Fruit fly (Drosophila melanogaster) whole organism, embryonic: Measurements from ENCODE around the gene PIG-C.

Experiments
- B-H1 ChIP-seq: fragments of 200-800 bp; sonication (Bioruptor generic); IDR thresholded peaks from 3 replicates; pipeline ENCODE4 v1.3.6; 2022; ENCODE audit warnings: missing biosample characterization, missing genetic modification characterization
- Bteb2 ChIP-seq: fragments of 200-800 bp; sonication (Bioruptor generic); optimal IDR thresholded peaks from 2 replicates; lab custom pipeline; 2016; ENCODE audit warnings: missing biosample characterization, missing genetic modification characterization
- CG10147 ChIP-seq: fragments of 200-800 bp; sonication (Bioruptor generic); optimal IDR thresholded peaks from 2 replicates; lab custom pipeline; 2019; ENCODE audit warnings: missing biosample characterization, mild to moderate bottlenecking, missing genetic modification characterization, moderate library complexity
- CG10267 ChIP-seq: fragments of 200-800 bp; sonication (Bioruptor generic); optimal IDR thresholded peaks from 2 replicates; lab custom pipeline; 2018; ENCODE audit warnings: missing biosample characterization, mild to moderate bottlenecking, missing genetic modification characterization, moderate library complexity
- CG10431 ChIP-seq: fragments of 200-800 bp; sonication (Bioruptor generic); optimal IDR thresholded peaks from 3 replicates; lab custom pipeline; 2018; ENCODE audit warnings: missing biosample characterization, mild to moderate bottlenecking, missing genetic modification characterization
- CG10543 ChIP-seq: fragments of 200-800 bp; sonication (Bioruptor generic); optimal IDR thresholded peaks from 3 replicates; lab custom pipeline; 2017; ENCODE audit warnings: missing biosample characterization, mild to moderate bottlenecking, missing genetic modification characterization, moderate library complexity
- CG10654 ChIP-seq: fragments of 200-800 bp; sonication (Bioruptor generic); optimal IDR thresholded peaks from 2 replicates; lab custom pipeline; 2016; ENCODE audit warnings: missing biosample characterization, missing genetic modification characterization
- CG11085 ChIP-seq: fragments of 200-800 bp; sonication (Bioruptor generic); IDR thresholded peaks from 2 replicates; pipeline ENCODE4 v1.3.6; 2022; ENCODE audit warnings: missing biosample characterization, missing genetic modification characterization
- CG11504 ChIP-seq: fragments of 200-800 bp; sonication (Bioruptor generic); optimal IDR thresholded peaks from 3 replicates; lab custom pipeline; 2019; ENCODE audit warnings: missing biosample characterization, mild to moderate bottlenecking, missing genetic modification characterization, moderate library complexity
- CG11695 ChIP-seq: fragments of 200-800 bp; sonication (Bioruptor generic); IDR thresholded peaks from 3 replicates; pipeline ENCODE4 v1.3.6; 2022; ENCODE audit warnings: missing biosample characterization, missing genetic modification characterization
- CG12236 ChIP-seq: fragments of 200-800 bp; sonication (Bioruptor generic); optimal IDR thresholded peaks from 2 replicates; lab custom pipeline; 2016; ENCODE audit warnings: missing biosample characterization, missing genetic modification characterization
- CG12659 ChIP-seq: fragments of 200-800 bp; sonication (Bioruptor generic); optimal IDR thresholded peaks from 3 replicates; lab custom pipeline; 2017; ENCODE audit warnings: mild to moderate bottlenecking, missing biosample characterization, missing genetic modification reagents, missing genetic modification characterization
- CG13287 ChIP-seq: fragments of 200-800 bp; sonication (Bioruptor generic); IDR thresholded peaks from 2 replicates; pipeline ENCODE4 v1.3.6; 2022; ENCODE audit warnings: missing biosample characterization, missing genetic modification characterization; ENCODE audit not compliant: partially characterized antibody
- CG15269 ChIP-seq: fragments of 200-800 bp; sonication (Bioruptor generic); optimal IDR thresholded peaks from 2 replicates; lab custom pipeline; 2018; ENCODE audit warnings: missing biosample characterization, mild to moderate bottlenecking, missing genetic modification characterization, moderate library complexity
- CG1602 ChIP-seq: fragments of 200-800 bp; sonication (Bioruptor generic); optimal IDR thresholded peaks from 3 replicates; lab custom pipeline; 2016; ENCODE audit warnings: missing biosample characterization, missing genetic modification characterization
- CG1603 ChIP-seq: fragments of 200-800 bp; sonication (Bioruptor generic); optimal IDR thresholded peaks from 2 replicates; lab custom pipeline; 2019; ENCODE audit warnings: missing biosample characterization, mild to moderate bottlenecking, missing genetic modification characterization, moderate library complexity
- CG17802 ChIP-seq: fragments of 200-800 bp; sonication (Bioruptor generic); optimal IDR thresholded peaks from 2 replicates; lab custom pipeline; 2018; ENCODE audit warnings: missing biosample characterization, mild to moderate bottlenecking, missing genetic modification characterization, moderate library complexity
- CG2116 ChIP-seq: fragments of 200-800 bp; sonication (Bioruptor generic); optimal IDR thresholded peaks from 3 replicates; lab custom pipeline; 2018; ENCODE audit warnings: missing biosample characterization, mild to moderate bottlenecking, missing genetic modification characterization
- CG34422 ChIP-seq: fragments of 200-800 bp; sonication (Bioruptor generic); IDR thresholded peaks from 3 replicates; pipeline ENCODE4 v1.3.6; 2022; ENCODE audit warnings: missing biosample characterization, missing genetic modification characterization
- CG3847 ChIP-seq: fragments of 200-800 bp; sonication (Bioruptor generic); IDR thresholded peaks from 2 replicates; pipeline ENCODE4 v1.3.6; 2022; ENCODE audit warnings: missing biosample characterization, missing genetic modification characterization
- CG3995 ChIP-seq: fragments of 200-800 bp; sonication (Bioruptor generic); optimal IDR thresholded peaks from 3 replicates; lab custom pipeline; 2016; ENCODE audit warnings: missing biosample characterization, missing genetic modification characterization
- CG4617 ChIP-seq: fragments of 200-800 bp; sonication (Bioruptor generic); optimal IDR thresholded peaks from 3 replicates; lab custom pipeline; 2016; ENCODE audit warnings: missing biosample characterization, missing genetic modification characterization, borderline replicate concordance
- CG8924 ChIP-seq: fragments of 200-800 bp; optimal IDR thresholded peaks from 3 replicates; lab custom pipeline; 2019; ENCODE audit warnings: missing biosample characterization, mild to moderate bottlenecking, missing genetic modification characterization, moderate library complexity
- Ets97D ChIP-seq: fragments of 200-800 bp; sonication (Bioruptor generic); optimal IDR thresholded peaks from 3 replicates; lab custom pipeline; 2016; ENCODE audit warnings: missing biosample characterization, missing genetic modification characterization
- Hmr ChIP-seq: fragments of 200-800 bp; sonication (Bioruptor generic); optimal IDR thresholded peaks from 3 replicates; lab custom pipeline; 2017; ENCODE audit warnings: mild to moderate bottlenecking, missing biosample characterization, missing genetic modification reagents, missing genetic modification characterization
- Hmx ChIP-seq: fragments of 200-800 bp; sonication (Bioruptor generic); optimal IDR thresholded peaks from 2 replicates; lab custom pipeline; 2016; ENCODE audit warnings: missing biosample characterization, missing genetic modification characterization
- Kr ChIP-seq: fragments of 200-800 bp; sonication (Bioruptor generic); optimal IDR thresholded peaks from 2 replicates; lab custom pipeline; 2017; ENCODE audit warnings: missing biosample characterization, mild to moderate bottlenecking, missing genetic modification characterization
- NK7.1 ChIP-seq: fragments of 200-800 bp; sonication (Bioruptor generic); optimal IDR thresholded peaks from 3 replicates; lab custom pipeline; 2016; ENCODE audit warnings: missing biosample characterization, missing genetic modification characterization
- Sin3A ChIP-seq: fragments of >200 bp; optimal IDR thresholded peaks from 2 replicates; lab custom pipeline; 2018
- Usf ChIP-seq: fragments of 200-800 bp; sonication (Bioruptor generic); optimal IDR thresholded peaks from 2 replicates; lab custom pipeline; 2017; ENCODE audit warnings: missing genotype, missing biosample characterization, missing genetic modification characterization
- Xbp1 ChIP-seq: fragments of 200-800 bp; sonication (Bioruptor generic); optimal IDR thresholded peaks from 3 replicates; lab custom pipeline; 2016; ENCODE audit warnings: missing biosample characterization, mild to moderate bottlenecking, missing genetic modification characterization
- cato ChIP-seq: fragments of 200-800 bp; sonication (Bioruptor generic); optimal IDR thresholded peaks from 2 replicates; lab custom pipeline; 2016; ENCODE audit warnings: missing biosample characterization, missing genetic modification characterization, borderline replicate concordance
- cg ChIP-seq: fragments of 200-800 bp; sonication (Bioruptor generic); optimal IDR thresholded peaks from 3 replicates; lab custom pipeline; 2019; ENCODE audit warnings: missing biosample characterization, mild to moderate bottlenecking, missing genetic modification characterization, moderate library complexity
- chn ChIP-seq: fragments of 200-800 bp; sonication (Bioruptor generic); optimal IDR thresholded peaks from 2 replicates; lab custom pipeline; 2016; ENCODE audit warnings: missing biosample characterization, missing genetic modification characterization
- ci ChIP-seq: fragments of 200-800 bp; sonication (Bioruptor generic); IDR thresholded peaks from 3 replicates; pipeline ENCODE4 v1.3.6; 2022; ENCODE audit warnings: missing biosample characterization, missing genetic modification characterization
- crc ChIP-seq: fragments of 200-800 bp; sonication (Bioruptor generic); optimal IDR thresholded peaks from 2 replicates; lab custom pipeline; 2016; ENCODE audit warnings: missing biosample characterization, missing genetic modification characterization
- dati ChIP-seq: fragments of 200-800 bp; sonication (Bioruptor generic); IDR thresholded peaks from 2 replicates; pipeline ENCODE4 v1.3.6; 2022; ENCODE audit warnings: missing biosample characterization, missing genetic modification characterization
- dm ChIP-seq: fragments of 200-800 bp; sonication (Bioruptor generic); optimal IDR thresholded peaks from 3 replicates; lab custom pipeline; 2016; ENCODE audit warnings: missing biosample characterization, missing genetic modification characterization
- gce ChIP-seq: fragments of 200-800 bp; sonication (Bioruptor generic); IDR thresholded peaks from 3 replicates; pipeline ENCODE4 v1.3.6; 2022; ENCODE audit warnings: missing biosample characterization, missing genetic modification characterization
- gfzf ChIP-seq: fragments of 200-800 bp; sonication (Bioruptor generic); optimal IDR thresholded peaks from 2 replicates; lab custom pipeline; 2016; ENCODE audit warnings: missing biosample characterization, mild to moderate bottlenecking, missing genetic modification characterization, moderate library complexity
- ind ChIP-seq: fragments of 200-800 bp; sonication (Bioruptor generic); optimal IDR thresholded peaks from 3 replicates; lab custom pipeline; 2016; ENCODE audit warnings: missing biosample characterization, missing genetic modification characterization
- lmd ChIP-seq: fragments of 200-800 bp; sonication (Bioruptor generic); IDR thresholded peaks from 2 replicates; pipeline ENCODE4 v1.3.6; 2022; ENCODE audit warnings: missing biosample characterization, missing genetic modification characterization
- row ChIP-seq: fragments of 200-800 bp; sonication (Bioruptor generic); IDR thresholded peaks from 3 replicates; pipeline ENCODE4 v1.3.6; 2022; ENCODE audit warnings: missing biosample characterization, missing genetic modification characterization
- seq ChIP-seq: fragments of 200-800 bp; sonication (Bioruptor generic); IDR thresholded peaks from 2 replicates; pipeline ENCODE4 v1.3.6; 2022; ENCODE audit warnings: missing biosample characterization, missing genetic modification characterization
- stwl ChIP-seq: fragments of 200-800 bp; sonication (Bioruptor generic); optimal IDR thresholded peaks from 3 replicates; lab custom pipeline; 2018; ENCODE audit warnings: missing biosample characterization, mild to moderate bottlenecking, missing genetic modification characterization, moderate library complexity
- tio ChIP-seq: fragments of 200-800 bp; sonication (Bioruptor generic); optimal IDR thresholded peaks from 2 replicates; lab custom pipeline; 2017; ENCODE audit warnings: missing biosample characterization, missing genetic modification characterization, inconsistent platforms
- trem ChIP-seq: fragments of 200-800 bp; optimal IDR thresholded peaks from 3 replicates; lab custom pipeline; 2019; ENCODE audit warnings: missing biosample characterization, mild to moderate bottlenecking, missing genetic modification characterization, moderate library complexity
- zfh1 ChIP-seq: fragments of 200-800 bp; sonication (Bioruptor generic); IDR thresholded peaks from 3 replicates; pipeline ENCODE4 v1.3.6; 2022; ENCODE audit warnings: missing biosample characterization, missing genetic modification characterization
- zfh2 ChIP-seq: fragments of 200-800 bp; sonication (Bioruptor generic); optimal IDR thresholded peaks from 2 replicates; lab custom pipeline; 2016; ENCODE audit warnings: missing biosample characterization, missing genetic modification characterization

The PIG-C gene

dm6 chr3L:3325925-3326903 lies 7.2 kb upstream of the PIG-C start, which contains the start of gene Gtpx (continued):
- TF ChIP-seq trem (tag; lab: Kevin White, UChicago) (peak; percentile 43), crc (GFP tag; lab: Kevin White, UChicago) (peak; percentile 66), Hmr (GFP tag; lab: Kevin White, UChicago) (peak; percentile 56), cato (GFP tag; lab: Kevin White, UChicago) (no peak), chn (GFP tag; lab: Kevin White, UChicago) (peak; percentile 3), CG8924 (tag; lab: Kevin White, UChicago) (peak; percentile 6), ci (GFP tag; lab: Robert Waterston, UW) (peak; percentile 21; the same call in 1 of the 3 replicates), CG11695 (no peak), CG17802 (tag; lab: Kevin White, UChicago) (peak; percentile 15), seq (GFP tag; lab: Robert Waterston, UW) (no peak), Kr (GFP tag; lab: Kevin White, UChicago) (no peak), Xbp1 (GFP tag; lab: Kevin White, UChicago) (peak; percentile 57), ind (GFP tag; lab: Kevin White, UChicago) (peak; percentile 19), cg (GFP tag; lab: Kevin White, UChicago) (peak; percentile 71), CG11085 (GFP tag; lab: Robert Waterston, UW) (no peak), NK7.1 (GFP tag; lab: Kevin White, UChicago) (no peak), CG10431 (no peak), gce (GFP tag; lab: Robert Waterston, UW) (no peak), Bteb2 (GFP tag; lab: Kevin White, UChicago) (peak; percentile 48), CG12659 (GFP tag; lab: Kevin White, UChicago) (peak; percentile 84), CG15269 (tag; lab: Kevin White, UChicago) (peak; percentile 26), dati (GFP tag; lab: Robert Waterston, UW) (no peak), CG12236 (GFP tag; lab: Kevin White, UChicago) (no peak), Sin3A (peak; percentile 96), Usf (no peak), zfh2 (GFP tag; lab: Kevin White, UChicago) (peak; percentile 60), row (GFP tag; lab: Robert Waterston, UW) (peak; percentile 81), CG10147 (no peak), Hmx (GFP tag; lab: Kevin White, UChicago) (no peak), CG10267 (peak; percentile 53), CG4617 (GFP tag; lab: Kevin White, UChicago) (peak; percentile 10), CG2116 (peak; percentile 48), CG1602 (GFP tag; lab: Kevin White, UChicago) (peak; percentile 6), CG34422 (0 out of 3 replicates have a peak, but pooled peaks have one; percentile 20), CG10543 (GFP tag; lab: Kevin White, UChicago) (peak; percentile 46), CG11504 (tag; lab: Kevin White, UChicago) (no peak), CG3847 (peak; percentile 84), stwl (tag; lab: Kevin White, UChicago) (peak; percentile 88), CG10654 (GFP tag; lab: Kevin White, UChicago) (peak; percentile 29), CG1603 (tag; lab: Kevin White, UChicago) (peak; percentile 54), lmd (GFP tag; lab: Robert Waterston, UW) (peak; percentile 20; the same call in 1 of the 2 replicates), zfh1 (no peak), CG3995 (GFP tag; lab: Kevin White, UChicago) (peak; percentile 21), B-H1 (no peak), tio (GFP tag; lab: Kevin White, UChicago) (no peak), dm (GFP tag; lab: Kevin White, UChicago) (peak; percentile 28), CG13287 (GFP tag; lab: Robert Waterston, UW) (peak; percentile 38; the same call in 1 of the 2 replicates), gfzf (GFP tag; lab: Kevin White, UChicago) (peak; percentile 87), Ets97D (GFP tag; lab: Kevin White, UChicago) (peak; percentile 77)
